Worm (Caenorhabditis elegans) whole organism, L1 larva: Measurements from ENCODE around the gene B0546.5.

Experiments
- C04F5.9 ChIP-seq: sonication (generic microtip); optimal IDR thresholded peaks from 2 replicates; lab custom pipeline; 2016; ENCODE audit warnings: missing genetic modification characterization, missing compliant biosample characterization
- C16A3.4 ChIP-seq: fragments of 150-350 bp; optimal IDR thresholded peaks from 2 replicates; lab custom pipeline; 2014; ENCODE audit warnings: missing biosample characterization, missing genetic modification characterization
- F16B12.6 ChIP-seq: fragments of 150-350 bp; optimal IDR thresholded peaks from 2 replicates; lab custom pipeline; 2014; ENCODE audit warnings: missing biosample characterization, missing genetic modification characterization
- aha-1 ChIP-seq: fragments of 150-350 bp; optimal IDR thresholded peaks from 2 replicates; lab custom pipeline; 2014; ENCODE audit warnings: missing biosample characterization, missing genetic modification characterization
- alr-1 ChIP-seq: fragments of 200-800 bp; sonication (Bioruptor generic); optimal IDR thresholded peaks from 2 replicates; lab custom pipeline; 2018; ENCODE audit warnings: borderline replicate concordance, mild to moderate bottlenecking, missing genetic modification characterization, missing compliant biosample characterization
- aly-2 ChIP-seq: fragments of 150-350 bp; optimal IDR thresholded peaks from 2 replicates; lab custom pipeline; 2014; ENCODE audit warnings: missing biosample characterization, missing genetic modification characterization
- blmp-1 ChIP-seq: fragments of 150-350 bp; optimal IDR thresholded peaks from 2 replicates; lab custom pipeline; 2014; ENCODE audit warnings: missing biosample characterization, missing genetic modification characterization
- ceh-63 ChIP-seq: fragments of 200-800 bp; sonication (Bioruptor generic); optimal IDR thresholded peaks from 2 replicates; lab custom pipeline; 2018; ENCODE audit warnings: mild to moderate bottlenecking, missing genetic modification characterization, missing compliant biosample characterization
- ceh-8 ChIP-seq: fragments of 200-800 bp; sonication (Bioruptor generic); optimal IDR thresholded peaks from 2 replicates; lab custom pipeline; 2018; ENCODE audit warnings: mild to moderate bottlenecking, missing genetic modification characterization, moderate library complexity, missing compliant biosample characterization
- ceh-82 ChIP-seq, 3 experiments: fragments of 150-350 bp in 1 of 3; sonication (generic microtip) in 2 of 3; optimal IDR thresholded peaks; 2 replicates each; lab custom pipeline; 2014 to 2017; ENCODE audit warnings: missing biosample characterization in 3 of 3, missing genetic modification characterization in 3 of 3
- ceh-88 ChIP-seq: fragments of 200-800 bp; sonication (Bioruptor generic); IDR thresholded peaks from 2 replicates; pipeline ENCODE4 v1.3.6; 2022; ENCODE audit warnings: missing genetic modification characterization, missing compliant biosample characterization
- ceh-90 ChIP-seq: sonication (generic microtip); optimal IDR thresholded peaks from 2 replicates; lab custom pipeline; 2016; ENCODE audit warnings: missing genetic modification characterization, missing compliant biosample characterization
- ces-1 ChIP-seq: fragments of 150-350 bp; optimal IDR thresholded peaks from 2 replicates; lab custom pipeline; 2014; ENCODE audit warnings: missing biosample characterization, missing genetic modification reagents, missing genetic modification characterization
- dsc-1 ChIP-seq: sonication (generic microtip); optimal IDR thresholded peaks from 2 replicates; lab custom pipeline; 2016; ENCODE audit warnings: mild to moderate bottlenecking, missing genetic modification characterization, missing compliant biosample characterization
- egl-27 ChIP-seq, 2 experiments: fragments of 150-350 bp in 1 of 2; sonication (generic microtip); optimal IDR thresholded peaks; 3 replicates each; lab custom pipeline; 2017 to 2018; ENCODE audit warnings: missing biosample characterization in 2 of 2, missing genetic modification characterization in 2 of 2, missing genetic modification reagents in 2 of 2
- elt-3 ChIP-seq, 6 experiments: fragments of 150-350 bp in 1 of 6; sonication (generic microtip); optimal IDR thresholded peaks; 2 replicates each; lab custom pipeline; 2017 to 2018; ENCODE audit warnings: missing biosample characterization in 6 of 6, missing genetic modification characterization in 6 of 6, inconsistent platforms in 1 of 6
- ets-5 ChIP-seq: fragments of 200-800 bp; sonication (Bioruptor generic); IDR thresholded peaks from 2 replicates; pipeline ENCODE4 v1.3.6; 2022; ENCODE audit warnings: missing genetic modification characterization, missing compliant biosample characterization
- fkh-10 ChIP-seq: sonication (generic microtip); optimal IDR thresholded peaks from 2 replicates; lab custom pipeline; 2017; ENCODE audit warnings: missing biosample characterization, missing genetic modification reagents, missing genetic modification characterization
- fkh-4 ChIP-seq: sonication (generic microtip); optimal IDR thresholded peaks from 2 replicates; lab custom pipeline; 2016; ENCODE audit warnings: missing compliant biosample characterization, missing genetic modification characterization, borderline replicate concordance
- fkh-8 ChIP-seq: sonication (generic microtip); optimal IDR thresholded peaks from 2 replicates; lab custom pipeline; 2016; ENCODE audit warnings: mild to moderate bottlenecking, missing genetic modification characterization, missing compliant biosample characterization
- fos-1 ChIP-seq: fragments of 150-350 bp; optimal IDR thresholded peaks from 2 replicates; lab custom pipeline; 2014; ENCODE audit warnings: missing biosample characterization, missing genetic modification characterization
- grh-1 ChIP-seq: fragments of 200-800 bp; sonication (Bioruptor generic); IDR thresholded peaks from 2 replicates; pipeline ENCODE4 v1.3.6; 2022; ENCODE audit warnings: missing genetic modification reagents, missing genetic modification characterization, missing compliant biosample characterization
- irx-1 ChIP-seq: sonication (generic microtip); optimal IDR thresholded peaks from 2 replicates; lab custom pipeline; 2016; ENCODE audit warnings: missing genetic modification characterization, missing compliant biosample characterization
- isw-1 ChIP-seq: fragments of 200-800 bp; sonication (Bioruptor generic); IDR thresholded peaks from 2 replicates; pipeline ENCODE4 v1.3.6; 2022; ENCODE audit warnings: missing genetic modification characterization, missing compliant biosample characterization
- lin-15B ChIP-seq: fragments of 150-350 bp; sonication (generic microtip); optimal IDR thresholded peaks from 3 replicates; lab custom pipeline; 2014; ENCODE audit warnings: missing biosample characterization, missing genetic modification characterization
- lin-35 ChIP-seq, 2 experiments: fragments of 150-350 bp; optimal IDR thresholded peaks; 2 replicates each; lab custom pipeline; 2014; ENCODE audit warnings: missing biosample characterization in 2 of 2, missing genetic modification characterization in 2 of 2, missing genetic modification reagents in 2 of 2
- lin-39 ChIP-seq: fragments of 150-350 bp; optimal IDR thresholded peaks from 2 replicates; lab custom pipeline; 2014; ENCODE audit warnings: missing biosample characterization, missing genetic modification reagents, missing genetic modification characterization
- lir-3 ChIP-seq: sonication (generic microtip); optimal IDR thresholded peaks from 2 replicates; lab custom pipeline; 2016; ENCODE audit warnings: mild to moderate bottlenecking, missing genetic modification characterization, moderate library complexity, missing compliant biosample characterization; ENCODE audit not compliant: poor library complexity
- mab-9 ChIP-seq: fragments of 200-800 bp; sonication (Bioruptor generic); IDR thresholded peaks from 2 replicates; pipeline ENCODE4 v1.3.6; 2022; ENCODE audit warnings: missing genetic modification reagents, missing genetic modification characterization, missing compliant biosample characterization
- mdl-1 ChIP-seq, 2 experiments: fragments of 150-350 bp; optimal IDR thresholded peaks; 2 replicates each; lab custom pipeline; 2014 to 2017; ENCODE audit warnings: missing biosample characterization in 2 of 2, missing genetic modification characterization in 2 of 2, inconsistent platforms in 1 of 2
- nhr-11 ChIP-seq: fragments of 150-350 bp; optimal IDR thresholded peaks from 2 replicates; lab custom pipeline; 2014; ENCODE audit warnings: missing biosample characterization, missing genetic modification characterization
- nhr-19 ChIP-seq: fragments of 200-800 bp; sonication (Bioruptor generic); conservative IDR thresholded peaks from 2 replicates; pipeline ENCODE4 v1.3.6; 2022; ENCODE audit warnings: missing genetic modification characterization, missing compliant biosample characterization
- nhr-20 ChIP-seq: sonication (generic microtip); optimal IDR thresholded peaks from 2 replicates; lab custom pipeline; 2016; ENCODE audit warnings: mild to moderate bottlenecking, missing genetic modification characterization, missing compliant biosample characterization
- nhr-76 ChIP-seq: sonication (generic microtip); optimal IDR thresholded peaks from 2 replicates; lab custom pipeline; 2017; ENCODE audit warnings: missing biosample characterization, missing genetic modification characterization
- pag-3 ChIP-seq: sonication (generic microtip); optimal IDR thresholded peaks from 2 replicates; lab custom pipeline; 2017; ENCODE audit warnings: missing genetic modification characterization, mild to moderate bottlenecking, missing compliant biosample characterization, antibody characterized with exemption, borderline replicate concordance; ENCODE audit not compliant: insufficient read depth
- pax-3 ChIP-seq: fragments of 200-800 bp; sonication (Bioruptor generic); optimal IDR thresholded peaks from 2 replicates; lab custom pipeline; 2018; ENCODE audit warnings: mild to moderate bottlenecking, missing genetic modification characterization, moderate library complexity, missing compliant biosample characterization
- pqm-1 ChIP-seq: sonication (generic microtip); optimal IDR thresholded peaks from 3 replicates; lab custom pipeline; 2017; ENCODE audit warnings: missing biosample characterization, missing genetic modification characterization
- rnt-1 ChIP-seq: sonication (generic microtip); optimal IDR thresholded peaks from 2 replicates; lab custom pipeline; 2016; ENCODE audit warnings: mild to moderate bottlenecking, missing genetic modification characterization, moderate library complexity, missing compliant biosample characterization
- skn-1 ChIP-seq: fragments of 150-350 bp; optimal IDR thresholded peaks from 2 replicates; lab custom pipeline; 2014; ENCODE audit warnings: missing biosample characterization, missing genetic modification characterization
- snpc-4 ChIP-seq: fragments of 150-350 bp; optimal IDR thresholded peaks from 2 replicates; lab custom pipeline; 2014; ENCODE audit warnings: missing biosample characterization, missing genetic modification characterization
- snu-23 ChIP-seq: sonication (generic microtip); optimal IDR thresholded peaks from 2 replicates; lab custom pipeline; 2016; ENCODE audit warnings: missing genetic modification characterization, missing compliant biosample characterization
- sptf-1 ChIP-seq: fragments of 150-350 bp; optimal IDR thresholded peaks from 2 replicates; lab custom pipeline; 2014; ENCODE audit warnings: missing biosample characterization, missing genetic modification characterization
- swsn-7 ChIP-seq: sonication (generic microtip); optimal IDR thresholded peaks from 2 replicates; lab custom pipeline; 2016; ENCODE audit warnings: missing genetic modification characterization, missing compliant biosample characterization
- tlp-1 ChIP-seq: fragments of 150-350 bp; optimal IDR thresholded peaks from 2 replicates; lab custom pipeline; 2014; ENCODE audit warnings: missing biosample characterization, missing genetic modification characterization
- unc-98 ChIP-seq: fragments of 200-800 bp; sonication (Bioruptor generic); IDR thresholded peaks from 2 replicates; pipeline ENCODE4 v1.3.6; 2022; ENCODE audit warnings: missing genetic modification characterization, missing compliant biosample characterization
- vab-15 ChIP-seq: sonication (generic microtip); optimal IDR thresholded peaks from 2 replicates; lab custom pipeline; 2017; ENCODE audit warnings: missing genotype, mild to moderate bottlenecking, missing genetic modification characterization, missing compliant biosample characterization
- zag-1 ChIP-seq: fragments of 150-350 bp; optimal IDR thresholded peaks from 2 replicates; lab custom pipeline; 2014; ENCODE audit warnings: missing biosample characterization, missing genetic modification characterization
- zip-4 ChIP-seq: fragments of 200-800 bp; sonication (Bioruptor generic); optimal IDR thresholded peaks from 2 replicates; lab custom pipeline; 2018; ENCODE audit warnings: mild to moderate bottlenecking, missing genetic modification characterization, moderate library complexity, missing compliant biosample characterization
- ztf-11 ChIP-seq, 2 experiments: sonication (generic microtip); optimal IDR thresholded peaks; 2 replicates each; lab custom pipeline; 2016 to 2017; ENCODE audit warnings: missing genetic modification characterization in 2 of 2, missing biosample characterization in 1 of 2, missing compliant biosample characterization in 1 of 2
- ztf-4 ChIP-seq: fragments of 150-350 bp; optimal IDR thresholded peaks from 2 replicates; lab custom pipeline; 2014; ENCODE audit warnings: missing biosample characterization, missing genetic modification characterization

The B0546.5 gene

ce11 chrIV:3385337-3386215, 4.3 kb downstream of the B0546.5 start, which contains the start of gene mai-2:
mai-2 (plus strand) TSS chrIV:3385910.
- TF ChIP-seq ceh-8 (peak; percentile 48), fos-1 (tag; lab: Kevin White, UChicago) (peak; percentile 58), C16A3.4 (peak; percentile 53), ets-5 (GFP tag; lab: Robert Waterston, UW) (no peak), zip-4 (GFP tag; lab: Kevin White, UChicago) (no peak), nhr-20 (tag; lab: Kevin White, UChicago) (peak; percentile 66), ceh-82 (tag; optimal IDR thresholded peaks at IDR 0.05; lab: Kevin White, UChicago) (peak; percentile 21 to 74 (median 32)), ztf-4 (no peak), lin-35 (GFP tag; optimal IDR thresholded peaks at IDR 0.05; lab: Kevin White, UChicago) (peak; percentile 94 to 96), lin-39 (tag; lab: Kevin White, UChicago) (peak; percentile 18), unc-98 (0 out of 2 replicates have a peak, but pooled peaks have one; percentile 34), ceh-63 (GFP tag; lab: Kevin White, UChicago) (no peak), C04F5.9 (tag; lab: Kevin White, UChicago) (no peak), nhr-19 (GFP tag; lab: Robert Waterston, UW) (peak; percentile 65), mab-9 (no peak), pax-3 (peak; percentile 12), snpc-4 (tag; lab: Kevin White, UChicago) (peak; percentile 26), pqm-1 (no peak), isw-1 (peak; percentile 37; the same call in 1 of the 2 replicates), aly-2 (peak; percentile 20), aha-1 (no peak), lir-3 (tag; lab: Kevin White, UChicago) (peak; percentile 36), grh-1 (no peak; the same call in 1 of the 2 replicates), lin-15B (tag; lab: Kevin White, UChicago) (peak; percentile 61), nhr-76 (tag; lab: Kevin White, UChicago) (no peak), elt-3 (tag; optimal IDR thresholded peaks at IDR 0.05; lab: Kevin White, UChicago) (peak in 2 of 6 experiments; percentile 28 to 29), blmp-1 (tag; lab: Kevin White, UChicago) (peak; percentile 27), irx-1 (tag; lab: Kevin White, UChicago) (no peak), pag-3 (tag; lab: Kevin White, UChicago) (no peak), mdl-1 (tag; optimal IDR thresholded peaks at IDR 0.05; lab: Kevin White, UChicago) (peak in 1 of 2 experiments; percentile 45), sptf-1 (no peak), ceh-90 (tag; lab: Kevin White, UChicago) (no peak), tlp-1 (tag; lab: Kevin White, UChicago) (no peak), swsn-7 (tag; lab: Kevin White, UChicago) (peak; percentile 65), nhr-11 (peak; percentile 18), ces-1 (GFP tag; lab: Kevin White, UChicago) (no peak), egl-27 (tag; optimal IDR thresholded peaks at IDR 0.05; lab: Kevin White, UChicago) (no peak), alr-1 (tag; lab: Kevin White, UChicago) (no peak), zag-1 (tag; lab: Kevin White, UChicago) (no peak), snu-23 (GFP tag; lab: Kevin White, UChicago) (peak; percentile 84), ztf-11 (tag; optimal IDR thresholded peaks at IDR 0.05; lab: Kevin White, UChicago) (peak in 1 of 2 experiments; percentile 12), F16B12.6 (tag; lab: Kevin White, UChicago) (peak; percentile 95), fkh-10 (GFP tag; lab: Kevin White, UChicago) (peak; percentile 21), rnt-1 (peak; percentile 70), fkh-8 (tag; lab: Kevin White, UChicago) (peak; percentile 59), dsc-1 (tag; lab: Kevin White, UChicago) (peak; percentile 14), skn-1 (tag; lab: Kevin White, UChicago) (peak; percentile 57), vab-15 (tag; lab: Kevin White, UChicago) (no peak), fkh-4 (tag; lab: Kevin White, UChicago) (no peak), ceh-88 (GFP tag; lab: Robert Waterston, UW) (peak; percentile 10; the same call in 1 of the 2 replicates)
